Worm (Caenorhabditis elegans) whole organism, mixed stage, embryonic: ENCODE results near the gene sqv-8.

Source experiments
- elt-3 ChIP-seq: fragments of 150-350 bp; optimal IDR thresholded peaks from 2 replicates; lab custom pipeline; 2014; ENCODE audit warnings: missing biosample characterization, missing genetic modification characterization
- nhr-2 ChIP-seq: fragments of 150-350 bp; optimal IDR thresholded peaks from 2 replicates; lab custom pipeline; 2014; ENCODE audit warnings: missing biosample characterization, missing genetic modification characterization
- snpc-4 ChIP-seq: fragments of 150-350 bp; optimal IDR thresholded peaks from 2 replicates; lab custom pipeline; 2014; ENCODE audit warnings: missing biosample characterization, missing genetic modification characterization

DNA sequence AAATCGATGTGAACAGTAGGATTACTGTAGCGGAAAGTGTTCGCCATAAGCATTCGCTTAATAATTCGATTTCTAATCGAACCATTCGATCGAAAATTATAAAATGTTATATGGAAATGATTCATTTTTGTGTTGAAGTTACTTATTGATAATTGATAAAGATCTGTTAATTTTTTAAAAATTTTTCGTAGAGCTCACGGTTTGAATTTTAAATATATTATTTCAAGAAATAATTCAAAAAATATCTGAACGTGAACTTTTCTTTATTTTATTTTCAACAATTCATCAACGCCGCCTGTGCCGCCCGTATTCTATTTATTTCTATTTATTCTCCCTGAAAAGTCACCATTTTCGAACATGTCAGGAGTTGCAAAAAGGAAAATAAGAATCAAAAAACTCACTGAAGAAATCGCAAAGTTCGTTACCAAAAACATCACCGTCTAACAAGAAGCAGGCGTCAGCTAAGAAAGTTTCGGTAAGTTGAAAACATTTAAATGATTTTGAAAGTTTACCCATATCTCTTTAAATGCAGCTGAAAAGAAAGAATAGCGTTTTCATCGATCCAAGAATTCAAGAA, 35.3 kb upstream of the sqv-8 start, which contains the start of the genes T15H9.5 and T15H9.4:
- no peak for TF ChIP-seq elt-3 (tag; lab: Kevin White, UChicago)
- no peak for TF ChIP-seq nhr-2 (tag; lab: Kevin White, UChicago)
- TF ChIP-seq snpc-4 (tag; lab: Kevin White, UChicago): no peak
